Fruit fly (Drosophila melanogaster): ENCODE measurements around the gene CG31715.

CG31715 gene

DNA sequence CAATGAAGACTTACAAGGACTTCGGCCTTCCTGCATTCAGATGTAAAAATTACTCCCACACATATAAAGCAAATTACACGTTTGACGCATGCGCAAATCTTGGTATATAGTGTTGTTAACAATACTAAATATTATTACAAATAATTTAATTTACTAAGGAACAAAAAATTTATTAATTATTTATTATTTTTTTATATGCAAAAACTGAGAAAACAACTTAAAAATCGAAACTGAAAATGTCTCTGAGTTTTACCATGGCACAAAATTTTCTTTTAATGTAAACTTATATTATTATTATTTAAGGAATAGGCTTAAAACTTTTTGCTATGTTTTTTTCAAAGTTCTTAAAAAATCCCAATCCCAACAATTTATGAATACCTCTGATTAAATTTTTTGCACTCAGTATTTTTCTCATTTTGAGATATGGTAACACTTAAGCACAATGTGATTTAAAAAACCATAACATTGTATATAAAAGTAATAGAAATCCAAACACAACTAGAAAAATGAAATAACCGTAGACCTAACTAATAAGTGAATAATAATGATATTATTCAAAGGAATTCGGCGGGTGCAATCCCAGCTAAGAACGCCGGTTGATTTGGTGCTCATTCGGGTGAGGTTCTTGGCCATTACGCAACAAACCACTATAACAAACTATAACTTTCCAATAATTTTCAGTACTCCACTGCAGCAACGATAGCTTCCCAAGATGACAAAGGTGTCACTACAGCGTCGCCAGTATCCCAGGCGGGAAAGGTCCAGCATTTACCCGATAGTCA lies 10.2 kb upstream of the CG31715 start, which contains the start of the genes Schip1 and Cox10 (continued):
- TF ChIP-seq Kr (GFP tag; optimal IDR thresholded peaks at IDR 0.05) (no peak), CG13424 (tag; optimal IDR thresholded peaks at IDR 0.05) (peak; percentile 40), CG15601 (tag; optimal IDR thresholded peaks at IDR 0.05) (peak; percentile 23), CG10959 (GFP tag; IDR thresholded peaks at IDR 0.05) (no peak), gfzf (GFP tag; optimal IDR thresholded peaks at IDR 0.05) (peak; percentile 59), Hr3 (GFP tag; optimal IDR thresholded peaks at IDR 0.05) (peak; percentile 2), CG6683 (GFP tag; optimal IDR thresholded peaks at IDR 0.05) (no peak), scrt (GFP tag; optimal IDR thresholded peaks at IDR 0.05) (no peak), CG2712 (tag; optimal IDR thresholded peaks at IDR 0.05) (peak; percentile 40), sens-2 (GFP tag; IDR thresholded peaks at IDR 0.05) (no peak), CG12744 (GFP tag; optimal IDR thresholded peaks at IDR 0.05) (no peak), MESR4 (GFP tag; optimal IDR thresholded peaks at IDR 0.05) (peak; percentile 68), Max (GFP tag; optimal IDR thresholded peaks at IDR 0.05) (no peak), twi (tag; optimal IDR thresholded peaks at IDR 0.05) (no peak), B-H2 (GFP tag; optimal IDR thresholded peaks at IDR 0.05) (peak; percentile 5), CG7928 (GFP tag; optimal IDR thresholded peaks at IDR 0.05) (no peak), unpg (GFP tag; optimal IDR thresholded peaks at IDR 0.05) (peak; percentile 44), CG7786 (GFP tag; optimal IDR thresholded peaks at IDR 0.05) (no peak), ci (GFP tag; IDR thresholded peaks at IDR 0.05) (no peak), stwl (tag; optimal IDR thresholded peaks at IDR 0.05) (peak; percentile 21), phol (tag; optimal IDR thresholded peaks at IDR 0.05) (peak; percentile 20), bsh (GFP tag; optimal IDR thresholded peaks at IDR 0.05) (peak in 1 of 2 experiments; percentile 29), sd (tag; optimal IDR thresholded peaks at IDR 0.05) (no peak), CG10565 (GFP tag; optimal IDR thresholded peaks at IDR 0.05) (no peak), CG16815 (GFP tag; optimal IDR thresholded peaks at IDR 0.05) (no peak), CG9437 (GFP tag; optimal IDR thresholded peaks at IDR 0.05) (no peak), grn (GFP tag; optimal IDR thresholded peaks at IDR 0.05) (no peak), CG14710 (tag; optimal IDR thresholded peaks at IDR 0.05) (peak; percentile 46), D (optimal IDR thresholded peaks at IDR 0.05) (no peak), D (GFP tag; optimal IDR thresholded peaks at IDR 0.05) (no peak), corto (GFP tag; optimal IDR thresholded peaks at IDR 0.05) (no peak), CG3163 (GFP tag; optimal IDR thresholded peaks at IDR 0.05) (no peak), Sox100B (GFP tag; optimal IDR thresholded peaks at IDR 0.05) (peak; percentile 21), Gug (GFP tag; IDR thresholded peaks at IDR 0.05) (no peak), CG31441 (GFP tag; IDR thresholded peaks at IDR 0.05) (no peak), Lim3 (GFP tag; IDR thresholded peaks at IDR 0.05) (no peak), CG8924 (tag; optimal IDR thresholded peaks at IDR 0.05) (peak; percentile 70), CG16813 (GFP tag; IDR thresholded peaks at IDR 0.05; ENCODE audit: partially characterized antibody) (no peak), CG16863 (GFP tag; optimal IDR thresholded peaks at IDR 0.05) (no peak), CG32772 (GFP tag; IDR thresholded peaks at IDR 0.05) (no peak), Oli (tag; optimal IDR thresholded peaks at IDR 0.05) (no peak), lov (optimal IDR thresholded peaks at IDR 0.05) (no peak), lov (GFP tag; IDR thresholded peaks at IDR 0.05) (no peak), CG1024 (GFP tag; IDR thresholded peaks at IDR 0.05) (no peak), Sin3A (optimal IDR thresholded peaks at IDR 0.05) (no peak), CG17361 (GFP tag; IDR thresholded peaks at IDR 0.05) (peak; percentile 26; the same call in 1 of the 3 replicates), en (GFP tag; optimal IDR thresholded peaks at IDR 0.05) (no peak), CG13775 (GFP tag; optimal IDR thresholded peaks at IDR 0.05) (no peak), CG2129 (GFP tag; IDR thresholded peaks at IDR 0.05; ENCODE audit: partially characterized antibody) (no peak), gcm (GFP tag; optimal IDR thresholded peaks at IDR 0.05) (no peak)
